Worm (Caenorhabditis elegans) whole organism, young adult: Measurements from ENCODE around the gene F40G12.10.

Experiments used
- B0261.1 ChIP-seq: sonication (generic microtip); optimal IDR thresholded peaks from 2 replicates; lab custom pipeline; 2016; ENCODE audit warnings: mild to moderate bottlenecking, missing genetic modification characterization, moderate library complexity, missing compliant biosample characterization
- D2030.7 ChIP-seq: fragments of 200-800 bp; sonication (Bioruptor generic); IDR thresholded peaks from 2 replicates; pipeline ENCODE4 v1.3.6; 2022; ENCODE audit warnings: missing genetic modification reagents, missing genetic modification characterization, missing compliant biosample characterization
- F10E7.11 ChIP-seq: sonication (generic microtip); optimal IDR thresholded peaks from 2 replicates; lab custom pipeline; 2017; ENCODE audit warnings: mild to moderate bottlenecking, missing genetic modification characterization, moderate library complexity, missing compliant biosample characterization
- F22D6.2 ChIP-seq: sonication (generic microtip); optimal IDR thresholded peaks from 2 replicates; lab custom pipeline; 2016; ENCODE audit warnings: mild to moderate bottlenecking, missing genetic modification characterization, missing compliant biosample characterization
- F33H1.4 ChIP-seq: fragments of 200-800 bp; sonication (Bioruptor generic); IDR thresholded peaks from 2 replicates; pipeline ENCODE4 v1.3.6; 2022; ENCODE audit warnings: missing genetic modification reagents, missing genetic modification characterization, missing compliant biosample characterization
- F39B2.1 ChIP-seq: fragments of 200-800 bp; sonication (Bioruptor generic); IDR thresholded peaks from 2 replicates; pipeline ENCODE4 v1.3.6; 2022; ENCODE audit warnings: missing genetic modification reagents, missing genetic modification characterization, missing compliant biosample characterization
- F49E8.2 ChIP-seq: sonication (generic microtip); optimal IDR thresholded peaks from 3 replicates; lab custom pipeline; 2017; ENCODE audit warnings: missing genetic modification characterization, mild to moderate bottlenecking, missing compliant biosample characterization, antibody characterized with exemption, moderate library complexity; ENCODE audit not compliant: insufficient read depth
- F57A8.1 ChIP-seq: fragments of 200-800 bp; sonication (Bioruptor generic); optimal IDR thresholded peaks from 2 replicates; lab custom pipeline; 2018; ENCODE audit warnings: mild to moderate bottlenecking, missing genetic modification characterization, moderate library complexity, missing compliant biosample characterization
- K12H6.12 ChIP-seq: fragments of 200-800 bp; sonication (Bioruptor generic); optimal IDR thresholded peaks from 2 replicates; lab custom pipeline; 2018; ENCODE audit warnings: mild to moderate bottlenecking, missing genetic modification characterization, missing compliant biosample characterization
- Y53F4B.3 ChIP-seq: fragments of 200-800 bp; sonication (Bioruptor generic); IDR thresholded peaks from 2 replicates; pipeline ENCODE4 v1.3.6; 2022; ENCODE audit warnings: missing genetic modification reagents, missing genetic modification characterization, missing compliant biosample characterization
- Y53G8AR.9 ChIP-seq: fragments of 200-800 bp; sonication (Bioruptor generic); conservative IDR thresholded peaks from 2 replicates; pipeline ENCODE4 v1.3.6; 2022; ENCODE audit warnings: missing genetic modification reagents, missing genetic modification characterization, missing compliant biosample characterization
- Y67H2A.10 ChIP-seq: fragments of 200-800 bp; sonication (Bioruptor generic); conservative IDR thresholded peaks from 2 replicates; pipeline ENCODE4 v1.3.6; 2022; ENCODE audit warnings: missing genetic modification reagents, missing genetic modification characterization, missing compliant biosample characterization
- ZK185.1 ChIP-seq: sonication (generic microtip); optimal IDR thresholded peaks from 2 replicates; lab custom pipeline; 2016; ENCODE audit warnings: mild to moderate bottlenecking, missing genetic modification characterization, missing compliant biosample characterization; ENCODE audit not compliant: poor library complexity, severe bottlenecking
- aptf-2 ChIP-seq: fragments of 200-800 bp; sonication (Bioruptor generic); conservative IDR thresholded peaks from 2 replicates; pipeline ENCODE4 v1.3.6; 2022; ENCODE audit warnings: missing genetic modification reagents, missing genetic modification characterization, missing compliant biosample characterization
- atf-7 ChIP-seq: sonication (generic microtip); optimal IDR thresholded peaks from 2 replicates; lab custom pipeline; 2017; ENCODE audit warnings: mild to moderate bottlenecking, missing genetic modification characterization, missing compliant biosample characterization
- attf-3 ChIP-seq: fragments of 200-800 bp; sonication (Bioruptor generic); conservative IDR thresholded peaks from 2 replicates; pipeline ENCODE4 v1.3.6; 2022; ENCODE audit warnings: missing genetic modification reagents, missing genetic modification characterization, missing compliant biosample characterization
- ccch-3 ChIP-seq: fragments of 200-800 bp; sonication (Bioruptor generic); optimal IDR thresholded peaks from 2 replicates; lab custom pipeline; 2018; ENCODE audit warnings: mild to moderate bottlenecking, missing genetic modification characterization, missing compliant biosample characterization
- ceh-79 ChIP-seq: sonication (generic microtip); optimal IDR thresholded peaks from 2 replicates; lab custom pipeline; 2017; ENCODE audit warnings: mild to moderate bottlenecking, missing genetic modification characterization, missing compliant biosample characterization
- die-1 ChIP-seq: sonication (generic microtip); optimal IDR thresholded peaks from 2 replicates; lab custom pipeline; 2016; ENCODE audit warnings: missing genotype, mild to moderate bottlenecking, missing genetic modification characterization, missing compliant biosample characterization
- egl-44 ChIP-seq: fragments of 200-800 bp; sonication (Bioruptor generic); IDR thresholded peaks from 2 replicates; pipeline ENCODE4 v1.3.6; 2022; ENCODE audit warnings: missing genetic modification reagents, missing genetic modification characterization, missing compliant biosample characterization
- ekl-4 ChIP-seq: fragments of 200-800 bp; sonication (Bioruptor generic); IDR thresholded peaks from 2 replicates; pipeline ENCODE4 v1.3.6; 2022; ENCODE audit warnings: missing genetic modification reagents, missing genetic modification characterization, missing compliant biosample characterization
- hmg-1.2 ChIP-seq: fragments of 200-800 bp; sonication (Bioruptor generic); IDR thresholded peaks from 2 replicates; pipeline ENCODE4 v1.3.6; 2022; ENCODE audit warnings: missing genetic modification reagents, missing genetic modification characterization, missing compliant biosample characterization
- hmg-20 ChIP-seq: fragments of 200-800 bp; sonication (Bioruptor generic); IDR thresholded peaks from 2 replicates; pipeline ENCODE4 v1.3.6; 2022; ENCODE audit warnings: missing genetic modification reagents, missing genetic modification characterization, missing compliant biosample characterization
- hsf-1 ChIP-seq: fragments of 200-800 bp; sonication (Bioruptor generic); IDR thresholded peaks from 2 replicates; pipeline ENCODE4 v1.3.6; 2022; ENCODE audit warnings: missing genetic modification reagents, missing genetic modification characterization, missing compliant biosample characterization
- lsl-1 ChIP-seq: fragments of 200-800 bp; sonication (Bioruptor generic); optimal IDR thresholded peaks from 2 replicates; lab custom pipeline; 2018; ENCODE audit warnings: mild to moderate bottlenecking, missing genetic modification characterization, moderate library complexity, missing compliant biosample characterization
- madf-3 ChIP-seq: fragments of 200-800 bp; sonication (Bioruptor generic); IDR thresholded peaks from 2 replicates; pipeline ENCODE4 v1.3.6; 2022; ENCODE audit warnings: missing genetic modification reagents, missing genetic modification characterization, missing compliant biosample characterization
- madf-8 ChIP-seq: fragments of 200-800 bp; sonication (Bioruptor generic); conservative IDR thresholded peaks from 2 replicates; pipeline ENCODE4 v1.3.6; 2022; ENCODE audit warnings: missing genetic modification reagents, missing genetic modification characterization, missing compliant biosample characterization
- nfyb-1 ChIP-seq: fragments of 200-800 bp; sonication (Bioruptor generic); IDR thresholded peaks from 2 replicates; pipeline ENCODE4 v1.3.6; 2022; ENCODE audit warnings: missing genetic modification reagents, missing genetic modification characterization, missing compliant biosample characterization
- nhr-80 ChIP-seq: sonication (generic microtip); optimal IDR thresholded peaks from 2 replicates; lab custom pipeline; 2016; ENCODE audit warnings: missing genetic modification characterization, missing compliant biosample characterization
- rec-8 ChIP-seq, 2 experiments: sonication (generic microtip); optimal IDR thresholded peaks; 2 replicates each; lab custom pipeline; 2016; ENCODE audit warnings: mild to moderate bottlenecking in 2 of 2, missing genetic modification characterization in 2 of 2, missing genetic modification reagents in 2 of 2, missing genotype in 2 of 2, missing biosample characterization in 1 of 2, missing compliant biosample characterization in 1 of 2, moderate library complexity in 1 of 2
- sdz-38 ChIP-seq: sonication (generic microtip); optimal IDR thresholded peaks from 2 replicates; lab custom pipeline; 2016; ENCODE audit warnings: missing genotype, missing genetic modification characterization, missing compliant biosample characterization
- snpc-1.1 ChIP-seq: sonication (generic microtip); optimal IDR thresholded peaks from 2 replicates; lab custom pipeline; 2017; ENCODE audit warnings: missing genetic modification characterization, mild to moderate bottlenecking, missing compliant biosample characterization, antibody characterized with exemption, moderate library complexity, missing genotype, missing genetic modification reagents; ENCODE audit not compliant: insufficient read depth
- snpc-1.3 ChIP-seq: sonication (generic microtip); optimal IDR thresholded peaks from 2 replicates; lab custom pipeline; 2017; ENCODE audit warnings: missing genetic modification characterization, mild to moderate bottlenecking, missing compliant biosample characterization, antibody characterized with exemption, moderate library complexity, missing genotype, missing genetic modification reagents; ENCODE audit not compliant: insufficient read depth
- snpc-3.4 ChIP-seq: sonication (generic microtip); optimal IDR thresholded peaks from 2 replicates; lab custom pipeline; 2017; ENCODE audit warnings: missing genetic modification characterization, mild to moderate bottlenecking, missing compliant biosample characterization, antibody characterized with exemption, moderate library complexity, missing genotype, missing genetic modification reagents
- snpc-4 ChIP-seq, 5 experiments: fragments of 150-350 bp in 1 of 5; sonication (generic microtip) in 4 of 5; optimal IDR thresholded peaks; 2 replicates each; lab custom pipeline; 2014 to 2018; ENCODE audit warnings: missing genetic modification characterization in 5 of 5, missing biosample characterization in 3 of 5, antibody characterized with exemption in 2 of 5, mild to moderate bottlenecking in 2 of 5, missing compliant biosample characterization in 2 of 5, missing genotype in 2 of 5, moderate library complexity in 2 of 5, missing genetic modification reagents in 1 of 5
- tbp1 ChIP-seq: fragments of 200-800 bp; sonication (Bioruptor generic); optimal IDR thresholded peaks from 2 replicates; lab custom pipeline; 2018; ENCODE audit warnings: mild to moderate bottlenecking, missing genetic modification characterization, missing compliant biosample characterization
- xnd-1 ChIP-seq: sonication (generic microtip); optimal IDR thresholded peaks from 2 replicates; lab custom pipeline; 2016; ENCODE audit warnings: missing genotype, missing genetic modification reagents, missing genetic modification characterization, missing compliant biosample characterization
- ztf-18 ChIP-seq: sonication (generic microtip); optimal IDR thresholded peaks from 2 replicates; lab custom pipeline; 2016; ENCODE audit warnings: missing genotype, mild to moderate bottlenecking, missing genetic modification characterization, missing compliant biosample characterization
- ztf-25 ChIP-seq: fragments of 200-800 bp; sonication (Bioruptor generic); IDR thresholded peaks from 2 replicates; pipeline ENCODE4 v1.3.6; 2022; ENCODE audit warnings: missing genetic modification reagents, missing genetic modification characterization, missing compliant biosample characterization
- ztf-28 ChIP-seq: fragments of 200-800 bp; sonication (Bioruptor generic); IDR thresholded peaks from 2 replicates; pipeline ENCODE4 v1.3.6; 2022; ENCODE audit warnings: missing genetic modification reagents, missing genetic modification characterization, missing compliant biosample characterization

Gene F40G12.10

ce11 chrV:14256813-14257212, 26.5 kb upstream of the F40G12.10 start, which contains the start of gene sre-8:
TSS of gene sre-8 (plus strand) at chrV:14257113.
- TF ChIP-seq F22D6.2 (tag; lab: Kevin White, UChicago) (no peak), Y53G8AR.9 (GFP tag; lab: Robert Waterston, UW) (no peak), F57A8.1 (GFP tag; lab: Kevin White, UChicago) (no peak), ccch-3 (no peak), K12H6.12 (tag; lab: Kevin White, UChicago) (no peak)

DNA sequence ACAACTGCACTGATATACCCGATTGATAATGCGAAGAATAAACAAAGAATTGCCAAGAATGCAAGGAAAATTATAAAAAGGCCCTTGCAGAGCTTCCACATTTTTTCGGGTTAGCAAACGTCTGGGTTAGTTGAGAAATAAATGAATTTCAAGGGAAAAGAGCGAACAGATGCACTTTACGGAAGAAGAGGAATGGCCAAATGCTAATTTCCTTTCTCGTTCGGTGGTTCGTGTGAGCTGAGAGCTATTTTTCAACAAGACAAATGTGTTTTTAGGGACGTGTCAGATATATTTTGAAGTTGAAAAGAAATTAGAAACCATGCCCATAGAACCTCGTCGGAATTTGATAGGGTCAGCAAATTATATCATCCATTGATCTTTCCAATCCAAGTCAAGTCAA, 22.5 kb upstream of the F40G12.10 start, which contains the start of gene F40G12.2:
TSS of gene F40G12.2 (minus strand) at position 101 of the 400 bp plus-strand sequence.
- TF ChIP-seq F39B2.1 (GFP tag; lab: Robert Waterston, UW) = no peak
- no peak for TF ChIP-seq aptf-2 (GFP tag; lab: Robert Waterston, UW)
- no peak for TF ChIP-seq atf-7 (tag; lab: Kevin White, UChicago)
- no peak for TF ChIP-seq madf-8 (GFP tag; lab: Robert Waterston, UW)
- TF ChIP-seq ztf-18 (tag; lab: Kevin White, UChicago) = no peak
- TF ChIP-seq snpc-4 (GFP tag; optimal IDR thresholded peaks at IDR 0.05; lab: Kevin White, UChicago) = no peak
- TF ChIP-seq snpc-4 (tag; optimal IDR thresholded peaks at IDR 0.05; lab: Kevin White, UChicago) = no peak
- no peak for TF ChIP-seq ceh-79 (tag; lab: Kevin White, UChicago)
- no peak for TF ChIP-seq ztf-25 (GFP tag; lab: Robert Waterston, UW)
- no peak for TF ChIP-seq nhr-80 (tag; lab: Kevin White, UChicago)
- TF ChIP-seq Y67H2A.10 = no peak
- no peak for TF ChIP-seq F57A8.1 (GFP tag; lab: Kevin White, UChicago)
- no peak for TF ChIP-seq D2030.7 (GFP tag; lab: Robert Waterston, UW)
- TF ChIP-seq tbp1 (GFP tag; lab: Kevin White, UChicago) = no peak
- TF ChIP-seq attf-3 (GFP tag; lab: Robert Waterston, UW) = no peak
- no peak for TF ChIP-seq rec-8 (tag; optimal IDR thresholded peaks at IDR 0.05; lab: Kevin White, UChicago)
- no peak for TF ChIP-seq F22D6.2 (tag; lab: Kevin White, UChicago)
- no peak for TF ChIP-seq F10E7.11 (tag; lab: Kevin White, UChicago)
- no peak for TF ChIP-seq ZK185.1 (tag; lab: Kevin White, UChicago)
- no peak for TF ChIP-seq egl-44 (GFP tag; lab: Robert Waterston, UW)
- TF ChIP-seq xnd-1 (tag; lab: Kevin White, UChicago) = no peak

DNA sequence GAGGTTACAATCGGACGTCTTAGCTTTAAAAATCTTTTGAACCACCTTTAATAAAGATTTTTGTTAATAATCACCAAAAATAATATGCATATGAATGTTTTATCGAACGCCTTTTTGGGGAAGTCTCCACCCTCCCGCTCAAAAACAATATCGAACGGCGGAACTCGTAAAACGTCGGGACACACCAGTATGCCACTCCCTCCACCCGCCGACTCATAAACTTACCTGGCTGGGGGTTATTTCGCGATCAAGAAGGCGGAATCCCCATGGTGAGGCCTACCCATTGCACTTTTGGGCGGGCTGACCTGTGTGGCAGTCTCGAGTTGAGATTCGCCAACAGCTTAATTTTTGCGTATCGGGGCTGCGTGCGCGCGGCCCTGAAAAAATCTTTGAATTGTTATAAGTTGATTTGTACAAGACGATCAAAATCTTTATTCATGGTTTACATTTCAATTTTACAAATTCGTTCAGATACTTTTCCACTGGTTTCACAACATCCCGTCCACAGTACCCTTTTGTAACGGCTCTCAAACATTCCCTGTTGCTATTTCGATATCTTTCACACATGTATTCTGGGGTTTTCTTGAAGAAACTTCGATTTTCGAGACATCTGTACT, 15.9 kb upstream of the F40G12.10 start:
- TF ChIP-seq snpc-4 (GFP tag; optimal IDR thresholded peaks at IDR 0.05; lab: Kevin White, UChicago) (peak; percentile 92), snpc-4 (tag; optimal IDR thresholded peaks at IDR 0.05; lab: Kevin White, UChicago) (peak; percentile 82 to 96 (median 93)), F49E8.2 (tag; lab: Kevin White, UChicago) (peak; percentile 23), hmg-20 (no peak), nfyb-1 (no peak), D2030.7 (GFP tag; lab: Robert Waterston, UW) (peak; percentile 81), die-1 (peak; percentile 4), tbp1 (GFP tag; lab: Kevin White, UChicago) (peak; percentile 23), atf-7 (tag; lab: Kevin White, UChicago) (no peak), hmg-1.2 (GFP tag; lab: Robert Waterston, UW) (peak; percentile 59; the same call in 1 of the 2 replicates), F33H1.4 (GFP tag; lab: Robert Waterston, UW) (peak; percentile 38; the same call in 1 of the 2 replicates), Y53F4B.3 (GFP tag; lab: Robert Waterston, UW) (no peak), snpc-1.3 (peak; percentile 59), sdz-38 (tag; lab: Kevin White, UChicago) (no peak), xnd-1 (tag; lab: Kevin White, UChicago) (peak; percentile 11), ccch-3 (no peak), snpc-1.1 (tag; lab: Kevin White, UChicago) (peak; percentile 92), hsf-1 (GFP tag; lab: Robert Waterston, UW) (peak; percentile 59; the same call in 1 of the 2 replicates), B0261.1 (tag; lab: Kevin White, UChicago) (no peak), snpc-3.4 (tag; lab: Kevin White, UChicago) (peak; percentile 79), ztf-28 (GFP tag; lab: Robert Waterston, UW) (0 out of 2 replicates have a peak, but pooled peaks have one; percentile 5), madf-3 (GFP tag; lab: Robert Waterston, UW) (no peak), lsl-1 (peak; percentile 48), aptf-2 (GFP tag; lab: Robert Waterston, UW) (0 out of 2 replicates have a peak, but pooled peaks have one; percentile 31), ekl-4 (GFP tag; lab: Robert Waterston, UW) (no peak)
